Worm (Caenorhabditis elegans) whole organism, L1 larva: ENCODE measurements around the gene srx-87.

Source experiments
- alr-1 ChIP-seq: fragments of 200-800 bp; sonication (Bioruptor generic); optimal IDR thresholded peaks from 2 replicates; lab custom pipeline; 2018; ENCODE audit warnings: borderline replicate concordance, mild to moderate bottlenecking, missing genetic modification characterization, missing compliant biosample characterization
- ceh-63 ChIP-seq: fragments of 200-800 bp; sonication (Bioruptor generic); optimal IDR thresholded peaks from 2 replicates; lab custom pipeline; 2018; ENCODE audit warnings: mild to moderate bottlenecking, missing genetic modification characterization, missing compliant biosample characterization
- egl-13 ChIP-seq: sonication (generic microtip); optimal IDR thresholded peaks from 2 replicates; lab custom pipeline; 2016; ENCODE audit warnings: missing genotype, missing genetic modification reagents, missing genetic modification characterization, missing compliant biosample characterization
- grh-1 ChIP-seq: fragments of 200-800 bp; sonication (Bioruptor generic); IDR thresholded peaks from 2 replicates; pipeline ENCODE4 v1.3.6; 2022; ENCODE audit warnings: missing genetic modification reagents, missing genetic modification characterization, missing compliant biosample characterization
- lin-15B ChIP-seq: fragments of 150-350 bp; sonication (generic microtip); optimal IDR thresholded peaks from 3 replicates; lab custom pipeline; 2014; ENCODE audit warnings: missing biosample characterization, missing genetic modification characterization
- lin-39 ChIP-seq: fragments of 150-350 bp; optimal IDR thresholded peaks from 2 replicates; lab custom pipeline; 2014; ENCODE audit warnings: missing biosample characterization, missing genetic modification reagents, missing genetic modification characterization
- nhr-11 ChIP-seq: fragments of 150-350 bp; optimal IDR thresholded peaks from 2 replicates; lab custom pipeline; 2014; ENCODE audit warnings: missing biosample characterization, missing genetic modification characterization
- nhr-237 ChIP-seq: fragments of 150-350 bp; optimal IDR thresholded peaks from 2 replicates; lab custom pipeline; 2014; ENCODE audit warnings: missing biosample characterization, missing genetic modification characterization
- nhr-28 ChIP-seq: fragments of 150-350 bp; optimal IDR thresholded peaks from 2 replicates; lab custom pipeline; 2014; ENCODE audit warnings: missing biosample characterization, missing genetic modification characterization
- rnt-1 ChIP-seq: sonication (generic microtip); optimal IDR thresholded peaks from 2 replicates; lab custom pipeline; 2016; ENCODE audit warnings: mild to moderate bottlenecking, missing genetic modification characterization, moderate library complexity, missing compliant biosample characterization
- sup-37 ChIP-seq: fragments of 200-800 bp; sonication (Bioruptor generic); optimal IDR thresholded peaks from 2 replicates; lab custom pipeline; 2018; ENCODE audit warnings: mild to moderate bottlenecking, missing genetic modification characterization, missing compliant biosample characterization

Gene srx-87

ce11 chrV:11615948-11616681 is 51.4 kb downstream of the srx-87 start, which contains the start of gene nlp-24 (continued):
- TF ChIP-seq lin-15B (tag; lab: Kevin White, UChicago) = no peak
- TF ChIP-seq nhr-237 (tag; lab: Kevin White, UChicago) = no peak
- TF ChIP-seq sup-37 (GFP tag; lab: Kevin White, UChicago) = no peak
- no peak for TF ChIP-seq alr-1 (tag; lab: Kevin White, UChicago)
- TF ChIP-seq rnt-1 (tag; lab: Kevin White, UChicago) = no peak
- no peak for TF ChIP-seq lin-39
- no peak for TF ChIP-seq nhr-11 (tag; lab: Kevin White, UChicago)
- TF ChIP-seq grh-1 (GFP tag; lab: Robert Waterston, UW) = peak; percentile 75
- no peak for TF ChIP-seq egl-13 (tag; lab: Kevin White, UChicago)
- TF ChIP-seq ceh-63 (GFP tag; lab: Kevin White, UChicago) = no peak
- no peak for TF ChIP-seq nhr-28 (tag; lab: Kevin White, UChicago)
- TF ChIP-seq, all 84 proteins: peak for 15
